Comparison of ENCODE assay signal across 4 worm cellular contexts in the genomic region with DNA sequence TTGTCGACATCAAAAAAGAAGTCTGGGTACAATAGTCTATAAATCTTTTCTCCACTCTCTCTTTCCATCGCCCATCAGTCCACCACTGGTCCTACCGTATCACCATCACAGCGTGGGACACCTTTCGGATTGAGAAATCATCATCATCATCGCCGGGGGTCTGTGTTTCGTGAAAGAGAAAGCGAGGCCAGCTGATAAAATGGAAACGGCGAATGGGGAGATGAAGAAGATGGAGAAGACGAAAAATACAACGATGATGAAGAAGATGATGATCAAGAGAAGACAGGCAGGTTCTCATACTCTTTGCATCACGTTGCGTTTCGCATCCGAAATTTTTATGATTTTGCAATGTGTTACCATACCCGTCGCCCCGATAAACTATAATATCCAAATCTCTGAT.
TF ChIP-seq lines count a peak whose summit lies in the region.

No protein-coding gene starts in this region.

TF ChIP-seq in whole organism, L1 larva, 84 proteins besides CTCF, POLR2A, EP300 and RAD21 (continued from another document and continues in another):
- TF ChIP-seq zag-1 (tag; optimal IDR thresholded peaks at IDR 0.05; lab: Kevin White, UChicago) = no peak
- peak in 1 of 2 experiments; percentile 1 for TF ChIP-seq lin-35 (GFP tag; optimal IDR thresholded peaks at IDR 0.05; lab: Kevin White, UChicago)
- no peak for TF ChIP-seq sox-4 (tag; optimal IDR thresholded peaks at IDR 0.05; lab: Kevin White, UChicago)
- no peak for TF ChIP-seq C34B4.2 (tag; optimal IDR thresholded peaks at IDR 0.05; lab: Kevin White, UChicago)
- TF ChIP-seq rnt-1 (tag; optimal IDR thresholded peaks at IDR 0.05; lab: Kevin White, UChicago) = peak; percentile 30
- TF ChIP-seq zip-4 (GFP tag; optimal IDR thresholded peaks at IDR 0.05; lab: Kevin White, UChicago) = no peak
- TF ChIP-seq skn-1 (tag; optimal IDR thresholded peaks at IDR 0.05; lab: Kevin White, UChicago) = peak; percentile 68
- TF ChIP-seq hlh-17 (GFP tag; optimal IDR thresholded peaks at IDR 0.05; lab: Kevin White, UChicago; ENCODE audit: borderline replicate concordance) = no peak
- no peak for TF ChIP-seq nhr-84 (tag; optimal IDR thresholded peaks at IDR 0.05; lab: Kevin White, UChicago)
- TF ChIP-seq alr-1 (tag; optimal IDR thresholded peaks at IDR 0.05; lab: Kevin White, UChicago; ENCODE audit: borderline replicate concordance) = no peak
- no peak for TF ChIP-seq dsc-1 (tag; optimal IDR thresholded peaks at IDR 0.05; lab: Kevin White, UChicago)
- TF ChIP-seq nhr-237 (tag; optimal IDR thresholded peaks at IDR 0.05; lab: Kevin White, UChicago) = no peak
- TF ChIP-seq nhr-85 (tag; lab: Kevin White, UChicago) = peak; percentile 83
- no peak for TF ChIP-seq lir-3 (tag; optimal IDR thresholded peaks at IDR 0.05; lab: Kevin White, UChicago; ENCODE audit: poor library complexity)
- peak; percentile 52 for TF ChIP-seq snu-23 (GFP tag; optimal IDR thresholded peaks at IDR 0.05; lab: Kevin White, UChicago)
- TF ChIP-seq hpl-2 (GFP tag; optimal IDR thresholded peaks at IDR 0.05; lab: Kevin White, UChicago) = no peak
- TF ChIP-seq pax-3 (tag; optimal IDR thresholded peaks at IDR 0.05; lab: Kevin White, UChicago) = no peak
- TF ChIP-seq mep-1 (tag; optimal IDR thresholded peaks at IDR 0.05; lab: Kevin White, UChicago) = peak; percentile 74
- TF ChIP-seq nhr-12 (tag; optimal IDR thresholded peaks at IDR 0.05; lab: Kevin White, UChicago) = no peak
- peak; percentile 61 for TF ChIP-seq nhr-20 (tag; optimal IDR thresholded peaks at IDR 0.05; lab: Kevin White, UChicago)
- TF ChIP-seq sptf-1 (tag; optimal IDR thresholded peaks at IDR 0.05; lab: Kevin White, UChicago) = no peak
- TF ChIP-seq lin-14 (GFP tag; optimal IDR thresholded peaks at IDR 0.05; lab: Kevin White, UChicago) = peak; percentile 35
- no peak for TF ChIP-seq vab-15 (tag; optimal IDR thresholded peaks at IDR 0.05; lab: Kevin White, UChicago)
- TF ChIP-seq lsy-2 (tag; optimal IDR thresholded peaks at IDR 0.05; lab: Kevin White, UChicago) = peak in 1 of 2 experiments; percentile 54
- no peak for TF ChIP-seq mef-2 (tag; optimal IDR thresholded peaks at IDR 0.05; lab: Kevin White, UChicago)
- no peak for TF ChIP-seq hlh-4 (tag; optimal IDR thresholded peaks at IDR 0.05; lab: Kevin White, UChicago)
- TF ChIP-seq Y116A8C.19 (tag; optimal IDR thresholded peaks at IDR 0.05; lab: Kevin White, UChicago; ENCODE audit: borderline replicate concordance) = no peak
- TF ChIP-seq blmp-1 (tag; optimal IDR thresholded peaks at IDR 0.05; lab: Kevin White, UChicago) = peak; percentile 99
- TF ChIP-seq nhr-28 (tag; optimal IDR thresholded peaks at IDR 0.05; lab: Kevin White, UChicago) = no peak
- TF ChIP-seq ceh-88 (GFP tag; IDR thresholded peaks at IDR 0.05; lab: Robert Waterston, UW) = no peak
- TF ChIP-seq ceh-63 (GFP tag; optimal IDR thresholded peaks at IDR 0.05; lab: Kevin White, UChicago) = no peak
- TF ChIP-seq mdl-1 (tag; optimal IDR thresholded peaks at IDR 0.05; lab: Kevin White, UChicago) = peak in 1 of 2 experiments; percentile 24

TF ChIP-seq in whole organism, L2 larva, 48 proteins besides CTCF, POLR2A, EP300 and RAD21 (continued from another document and continues in another):
- TF ChIP-seq ceh-16 (tag; optimal IDR thresholded peaks at IDR 0.05; lab: Kevin White, UChicago) = peak; percentile 38
- TF ChIP-seq ztf-11 (tag; optimal IDR thresholded peaks at IDR 0.05; lab: Kevin White, UChicago) = no peak
- TF ChIP-seq R02D3.7 (tag; optimal IDR thresholded peaks at IDR 0.05; lab: Kevin White, UChicago) = no peak
- no peak for TF ChIP-seq unc-62 (GFP tag; optimal IDR thresholded peaks at IDR 0.05; lab: Kevin White, UChicago)
- TF ChIP-seq zag-1 (tag; optimal IDR thresholded peaks at IDR 0.05; lab: Kevin White, UChicago) = no peak
- TF ChIP-seq nhr-23 (tag; optimal IDR thresholded peaks at IDR 0.05; lab: Kevin White, UChicago) = no peak
- TF ChIP-seq mdl-1 (tag; optimal IDR thresholded peaks at IDR 0.05; lab: Kevin White, UChicago) = no peak
- TF ChIP-seq snpc-4 (tag; optimal IDR thresholded peaks at IDR 0.05; lab: Kevin White, UChicago) = no peak
- no peak for TF ChIP-seq Y55F3AM.14 (GFP tag; optimal IDR thresholded peaks at IDR 0.05; lab: Kevin White, UChicago)
- TF ChIP-seq crh-2 (tag; optimal IDR thresholded peaks at IDR 0.05; lab: Kevin White, UChicago) = no peak
- no peak for TF ChIP-seq elt-3 (tag; optimal IDR thresholded peaks at IDR 0.05; lab: Kevin White, UChicago)
- no peak for TF ChIP-seq ama-1 (optimal IDR thresholded peaks at IDR 0.05; lab: Kevin White, UChicago)
- no peak for TF ChIP-seq ztf-4 (tag; optimal IDR thresholded peaks at IDR 0.05; lab: Kevin White, UChicago)
- TF ChIP-seq F13H6.1 (tag; optimal IDR thresholded peaks at IDR 0.05; lab: Kevin White, UChicago) = peak; percentile 29
- no peak for TF ChIP-seq mab-5 (tag; optimal IDR thresholded peaks at IDR 0.05; lab: Kevin White, UChicago)
- TF ChIP-seq skn-1 (tag; optimal IDR thresholded peaks at IDR 0.05; lab: Kevin White, UChicago) = no peak
- TF ChIP-seq lin-11 (tag; optimal IDR thresholded peaks at IDR 0.05; lab: Kevin White, UChicago) = no peak
- TF ChIP-seq aly-2 (tag; optimal IDR thresholded peaks at IDR 0.05; lab: Kevin White, UChicago) = no peak
- no peak for TF ChIP-seq nhr-12 (tag; optimal IDR thresholded peaks at IDR 0.05; lab: Kevin White, UChicago)
- no peak for TF ChIP-seq lin-13 (GFP tag; optimal IDR thresholded peaks at IDR 0.05; lab: Kevin White, UChicago)
- TF ChIP-seq blmp-1 (tag; optimal IDR thresholded peaks at IDR 0.05; lab: Kevin White, UChicago; ENCODE audit: insufficient read depth) = peak; percentile 92
- no peak for TF ChIP-seq nhr-77 (tag; optimal IDR thresholded peaks at IDR 0.05; lab: Kevin White, UChicago)
- TF ChIP-seq ceh-82 (tag; optimal IDR thresholded peaks at IDR 0.05; lab: Kevin White, UChicago) = no peak
- peak; percentile 55 for TF ChIP-seq nhr-129 (tag; optimal IDR thresholded peaks at IDR 0.05; lab: Kevin White, UChicago)
- TF ChIP-seq mbf-1 (tag; optimal IDR thresholded peaks at IDR 0.05; lab: Kevin White, UChicago) = no peak
- no peak for TF ChIP-seq nhr-10 (tag; optimal IDR thresholded peaks at IDR 0.05; lab: Kevin White, UChicago)
- no peak for TF ChIP-seq unc-39 (tag; optimal IDR thresholded peaks at IDR 0.05; lab: Kevin White, UChicago)
- TF ChIP-seq elt-1 (tag; optimal IDR thresholded peaks at IDR 0.05; lab: Kevin White, UChicago) = no peak
- no peak for TF ChIP-seq nhr-237 (tag; optimal IDR thresholded peaks at IDR 0.05; lab: Kevin White, UChicago)
- no peak for TF ChIP-seq C34F6.9 (tag; optimal IDR thresholded peaks at IDR 0.05; lab: Kevin White, UChicago)
- TF ChIP-seq nhr-21 (tag; optimal IDR thresholded peaks at IDR 0.05; lab: Kevin White, UChicago) = peak; percentile 78
- TF ChIP-seq alr-1 (tag; optimal IDR thresholded peaks at IDR 0.05; lab: Kevin White, UChicago) = no peak
- no peak for TF ChIP-seq peb-1 (tag; optimal IDR thresholded peaks at IDR 0.05; lab: Kevin White, UChicago)
- TF ChIP-seq ZK546.5 (tag; optimal IDR thresholded peaks at IDR 0.05; lab: Kevin White, UChicago) = no peak
- TF ChIP-seq egl-27 (tag; optimal IDR thresholded peaks at IDR 0.05; lab: Kevin White, UChicago) = peak; percentile 24

TF ChIP-seq in whole organism, L3 larva, 47 proteins besides CTCF, POLR2A, EP300 and RAD21 (continued from another document):
- TF ChIP-seq ama-1 (optimal IDR thresholded peaks at IDR 0.05; lab: Kevin White, UChicago) (no peak), ztf-11 (tag; optimal IDR thresholded peaks at IDR 0.05; lab: Kevin White, UChicago) (no peak), lsy-12 (tag; optimal IDR thresholded peaks at IDR 0.05; lab: Kevin White, UChicago) (no peak), egl-5 (tag; optimal IDR thresholded peaks at IDR 0.05; lab: Kevin White, UChicago) (peak; percentile 0), R02D3.7 (tag; optimal IDR thresholded peaks at IDR 0.05; lab: Kevin White, UChicago) (no peak), ceh-9 (tag; optimal IDR thresholded peaks at IDR 0.05; lab: Kevin White, UChicago) (no peak), nhr-77 (tag; optimal IDR thresholded peaks at IDR 0.05; lab: Kevin White, UChicago) (no peak), eor-1 (tag; optimal IDR thresholded peaks at IDR 0.05; lab: Kevin White, UChicago) (no peak), nhr-76 (tag; optimal IDR thresholded peaks at IDR 0.05; lab: Kevin White, UChicago) (no peak), fkh-2 (tag; optimal IDR thresholded peaks at IDR 0.05; lab: Kevin White, UChicago) (no peak), nhr-23 (tag; optimal IDR thresholded peaks at IDR 0.05; lab: Kevin White, UChicago) (peak; percentile 49), lin-39 (tag; optimal IDR thresholded peaks at IDR 0.05; lab: Kevin White, UChicago) (peak; percentile 3), aly-2 (tag; optimal IDR thresholded peaks at IDR 0.05; lab: Kevin White, UChicago) (no peak), nhr-11 (tag; optimal IDR thresholded peaks at IDR 0.05; lab: Kevin White, UChicago) (no peak), unc-39 (tag; optimal IDR thresholded peaks at IDR 0.05; lab: Kevin White, UChicago) (no peak), zag-1 (tag; optimal IDR thresholded peaks at IDR 0.05; lab: Kevin White, UChicago) (no peak), pha-4 (tag; optimal IDR thresholded peaks at IDR 0.05; lab: Kevin White, UChicago) (no peak), nhr-12 (tag; optimal IDR thresholded peaks at IDR 0.05; lab: Kevin White, UChicago) (no peak)

TF ChIP-seq in whole organism, L4 larva, 104 proteins besides CTCF, POLR2A, EP300 and RAD21 (continued from another document):
- TF ChIP-seq lin-15B (tag; optimal IDR thresholded peaks at IDR 0.05; lab: Kevin White, UChicago) (no peak), nhr-77 (tag; optimal IDR thresholded peaks at IDR 0.05; lab: Kevin White, UChicago) (no peak)
